Fruit fly (Drosophila melanogaster) whole organism, wandering third instar larva: ENCODE measurements around the gene CG15170.

Experiments used
- CG9705 ChIP-seq: fragments of 200-800 bp; sonication (Bioruptor generic); optimal IDR thresholded peaks from 2 replicates; lab custom pipeline; 2018; ENCODE audit warnings: missing biosample characterization, mild to moderate bottlenecking, missing genetic modification characterization
- CrebA ChIP-seq: fragments of 200-800 bp; sonication (Bioruptor generic); optimal IDR thresholded peaks from 2 replicates; lab custom pipeline; 2016; ENCODE audit warnings: missing biosample characterization, mild to moderate bottlenecking, missing genetic modification characterization, borderline replicate concordance
- Hnf4 ChIP-seq: fragments of 200-800 bp; sonication (Bioruptor generic); optimal IDR thresholded peaks from 2 replicates; lab custom pipeline; 2016; ENCODE audit warnings: missing biosample characterization, mild to moderate bottlenecking, missing genetic modification characterization
- Hr78 ChIP-seq: fragments of >200 bp; optimal IDR thresholded peaks from 2 replicates; lab custom pipeline; 2017; ENCODE audit warnings: missing biosample characterization, missing genetic modification characterization
- Jra ChIP-seq: sonication (Bioruptor generic); optimal IDR thresholded peaks from 2 replicates; lab custom pipeline; 2016; ENCODE audit warnings: missing biosample characterization, missing genetic modification characterization
- Myc ChIP-seq: fragments of >200 bp; optimal IDR thresholded peaks from 2 replicates; lab custom pipeline; 2017
- Sp1 ChIP-seq: fragments of 200-800 bp; sonication (Bioruptor generic); optimal IDR thresholded peaks from 3 replicates; lab custom pipeline; 2019; ENCODE audit warnings: missing biosample characterization, mild to moderate bottlenecking, missing genetic modification characterization, moderate library complexity
- brk ChIP-seq: fragments of 200-800 bp; sonication (Bioruptor generic); optimal IDR thresholded peaks from 2 replicates; lab custom pipeline; 2016; ENCODE audit warnings: missing biosample characterization, mild to moderate bottlenecking, missing genetic modification characterization
- dl ChIP-seq, 2 experiments: fragments of 175-275, 200-275 bp in 1 of 2; fragments of 200-275 bp in 1 of 2; sonication (Bioruptor generic); optimal IDR thresholded peaks; lab custom pipeline; 2018; ENCODE audit warnings: mild to moderate bottlenecking in 2 of 2, missing biosample characterization in 2 of 2, missing genetic modification characterization in 2 of 2, moderate library complexity in 2 of 2; ENCODE audit not compliant: partially characterized antibody in 2 of 2, insufficient read depth in 1 of 2
- foxo ChIP-seq, 2 experiments: fragments of 200-800 bp; sonication (Bioruptor generic); optimal IDR thresholded peaks; 2 replicates in 1 of 2; 3 replicates in 1 of 2; lab custom pipeline; 2016 to 2017; ENCODE audit warnings: missing biosample characterization in 2 of 2, missing genetic modification characterization in 2 of 2
- h ChIP-seq: fragments of 200-800 bp; sonication (Bioruptor generic); optimal IDR thresholded peaks from 3 replicates; lab custom pipeline; 2016; ENCODE audit warnings: missing biosample characterization, mild to moderate bottlenecking, missing genetic modification characterization
- jim ChIP-seq: fragments of 175-275, 200-325 bp; sonication (Bioruptor generic); optimal IDR thresholded peaks from 2 replicates; lab custom pipeline; 2016; ENCODE audit warnings: missing biosample characterization, mild to moderate bottlenecking, missing genetic modification characterization
- pan ChIP-seq: fragments of >200 bp; optimal IDR thresholded peaks from 2 replicates; lab custom pipeline; 2017
- psq ChIP-seq: fragments of 200-800 bp; sonication (Bioruptor generic); optimal IDR thresholded peaks from 3 replicates; lab custom pipeline; 2017; ENCODE audit warnings: missing biosample characterization, mild to moderate bottlenecking, missing genetic modification characterization, moderate library complexity

DNA sequence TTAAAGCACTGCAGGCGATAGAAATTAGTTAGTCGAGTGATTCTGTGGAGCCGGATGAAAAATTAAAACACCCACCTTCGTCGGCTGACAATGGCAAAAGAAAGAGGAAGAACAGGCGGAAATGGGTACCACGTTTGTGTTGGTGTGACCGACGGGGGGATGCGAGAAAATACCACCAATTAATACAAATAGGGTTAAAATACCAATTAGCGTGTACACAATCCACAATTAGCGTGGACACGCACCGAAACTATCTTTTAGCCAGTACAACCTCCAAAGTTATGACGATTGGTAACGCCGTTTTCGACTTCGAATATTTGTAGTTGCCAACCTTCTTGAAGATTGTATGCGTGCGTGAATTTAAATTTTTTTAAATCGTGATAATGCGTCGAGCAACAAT lies 19.1 kb upstream of the CG15170 start, which contains the start of gene RpL30:
- TF ChIP-seq foxo (GFP tag; optimal IDR thresholded peaks at IDR 0.05; lab: Kevin White, UChicago) (peak; percentile 46 to 79), Jra (GFP tag; lab: Kevin White, UChicago) (peak; percentile 71), dl (GFP tag; optimal IDR thresholded peaks at IDR 0.05; lab: Kevin White, UChicago; ENCODE audit: insufficient read depth in 1 of 2, partially characterized antibody in 2 of 2) (no peak), CrebA (GFP tag; lab: Kevin White, UChicago) (no peak), Myc (peak; percentile 97), h (GFP tag; lab: Kevin White, UChicago) (peak; percentile 90), CG9705 (GFP tag; lab: Kevin White, UChicago) (peak; percentile 87), Hr78 (GFP tag; lab: Kevin White, UChicago) (no peak), brk (GFP tag; lab: Kevin White, UChicago) (no peak), Hnf4 (peak; percentile 81), pan (lab: Kevin White, UChicago) (no peak), jim (GFP tag; lab: Kevin White, UChicago) (no peak), Sp1 (GFP tag; lab: Kevin White, UChicago) (peak; percentile 92), psq (peak; percentile 56)
